Fruit fly (Drosophila melanogaster) whole organism, embryonic: ENCODE measurements around the gene Ugt49B2.

Experiments
- Adf1 ChIP-seq: fragments of 200-800 bp; sonication (Bioruptor generic); IDR thresholded peaks from 2 replicates; pipeline ENCODE4 v1.3.6; 2022; ENCODE audit warnings: missing biosample characterization, missing genetic modification characterization
- Asciz ChIP-seq: fragments of 200-800 bp; sonication (Bioruptor generic); optimal IDR thresholded peaks from 2 replicates; lab custom pipeline; 2017; ENCODE audit warnings: missing biosample characterization, mild to moderate bottlenecking, missing genetic modification characterization, missing genetic modification reagents
- Atf3 ChIP-seq: fragments of 200-800 bp; sonication (Bioruptor generic); optimal IDR thresholded peaks from 3 replicates; lab custom pipeline; 2016; ENCODE audit warnings: missing biosample characterization, missing genetic modification characterization
- CG10366 ChIP-seq: fragments of 200-800 bp; sonication (Bioruptor generic); IDR thresholded peaks from 2 replicates; pipeline ENCODE4 v1.3.6; 2022; ENCODE audit warnings: missing biosample characterization, missing genetic modification characterization
- CG11695 ChIP-seq: fragments of 200-800 bp; sonication (Bioruptor generic); IDR thresholded peaks from 3 replicates; pipeline ENCODE4 v1.3.6; 2022; ENCODE audit warnings: missing biosample characterization, missing genetic modification characterization
- CG11723 ChIP-seq: fragments of 200-800 bp; sonication (Bioruptor generic); optimal IDR thresholded peaks from 2 replicates; lab custom pipeline; 2017; ENCODE audit warnings: missing biosample characterization, mild to moderate bottlenecking, missing genetic modification characterization
- CG13287 ChIP-seq: fragments of 200-800 bp; sonication (Bioruptor generic); IDR thresholded peaks from 2 replicates; pipeline ENCODE4 v1.3.6; 2022; ENCODE audit warnings: missing biosample characterization, missing genetic modification characterization; ENCODE audit not compliant: partially characterized antibody
- CG14441 ChIP-seq: fragments of 200-800 bp; sonication (Bioruptor generic); IDR thresholded peaks from 2 replicates; pipeline ENCODE4 v1.3.6; 2022; ENCODE audit warnings: missing biosample characterization, missing genetic modification characterization
- CG17361 ChIP-seq: fragments of 200-800 bp; sonication (Bioruptor generic); IDR thresholded peaks from 3 replicates; pipeline ENCODE4 v1.3.6; 2022; ENCODE audit warnings: missing biosample characterization, missing genetic modification characterization
- CG17802 ChIP-seq: fragments of 200-800 bp; sonication (Bioruptor generic); optimal IDR thresholded peaks from 2 replicates; lab custom pipeline; 2018; ENCODE audit warnings: missing biosample characterization, mild to moderate bottlenecking, missing genetic modification characterization, moderate library complexity
- CG18619 ChIP-seq: fragments of 200-800 bp; sonication (Bioruptor generic); optimal IDR thresholded peaks from 3 replicates; lab custom pipeline; 2017; ENCODE audit warnings: missing biosample characterization, mild to moderate bottlenecking, missing genetic modification characterization
- CG2875 ChIP-seq: fragments of 200-800 bp; sonication (Bioruptor generic); optimal IDR thresholded peaks from 2 replicates; lab custom pipeline; 2017; ENCODE audit warnings: missing biosample characterization, mild to moderate bottlenecking, missing genetic modification characterization, missing genetic modification reagents
- CG32532 ChIP-seq: fragments of 200-800 bp; sonication (Bioruptor generic); IDR thresholded peaks from 2 replicates; pipeline ENCODE4 v1.3.6; 2022; ENCODE audit warnings: missing biosample characterization, missing genetic modification characterization
- CG32772 ChIP-seq: fragments of 200-800 bp; sonication (Bioruptor generic); IDR thresholded peaks from 2 replicates; pipeline ENCODE4 v1.3.6; 2022; ENCODE audit warnings: missing biosample characterization, missing genetic modification characterization
- CG34224 ChIP-seq: fragments of 200-800 bp; sonication (Bioruptor generic); IDR thresholded peaks from 3 replicates; pipeline ENCODE4 v1.3.6; 2022; ENCODE audit warnings: missing biosample characterization, missing genetic modification characterization; ENCODE audit not compliant: partially characterized antibody
- CG7745 ChIP-seq: fragments of 200-800 bp; sonication (Bioruptor generic); optimal IDR thresholded peaks from 2 replicates; lab custom pipeline; 2018; ENCODE audit warnings: missing biosample characterization, mild to moderate bottlenecking, missing genetic modification characterization, moderate library complexity
- CG7928 ChIP-seq: fragments of 200-800 bp; sonication (Bioruptor generic); optimal IDR thresholded peaks from 2 replicates; lab custom pipeline; 2017; ENCODE audit warnings: missing biosample characterization, mild to moderate bottlenecking, missing genetic modification characterization
- CG8478 ChIP-seq: fragments of >200 bp; optimal IDR thresholded peaks from 2 replicates; lab custom pipeline; 2018
- D ChIP-seq, 2 experiments: fragments of 200-800 bp in 1 of 2; fragments of >200 bp in 1 of 2; sonication (Bioruptor generic) in 1 of 2; optimal IDR thresholded peaks; 2 replicates in 1 of 2; 3 replicates in 1 of 2; lab custom pipeline; 2017; ENCODE audit warnings: mild to moderate bottlenecking in 1 of 2, missing biosample characterization in 1 of 2, missing genetic modification characterization in 1 of 2, missing genetic modification reagents in 1 of 2
- Drgx ChIP-seq: fragments of 200-800 bp; sonication (Bioruptor generic); IDR thresholded peaks from 2 replicates; pipeline ENCODE4 v1.3.6; 2022; ENCODE audit warnings: missing biosample characterization, missing genetic modification characterization
- Gsc ChIP-seq: fragments of 200-800 bp; sonication (Bioruptor generic); IDR thresholded peaks from 2 replicates; pipeline ENCODE4 v1.3.6; 2022; ENCODE audit warnings: missing biosample characterization, missing genetic modification characterization
- HLH3B ChIP-seq: fragments of 200-800 bp; sonication (Bioruptor generic); IDR thresholded peaks from 2 replicates; pipeline ENCODE4 v1.3.6; 2022; ENCODE audit warnings: missing biosample characterization, missing genetic modification characterization
- Jarid2 ChIP-seq: fragments of 200-800 bp; sonication (Bioruptor generic); optimal IDR thresholded peaks from 3 replicates; lab custom pipeline; 2017; ENCODE audit warnings: mild to moderate bottlenecking, missing biosample characterization, missing genetic modification reagents, missing genetic modification characterization
- Meics ChIP-seq: fragments of 200-800 bp; sonication (Bioruptor generic); optimal IDR thresholded peaks from 2 replicates; lab custom pipeline; 2017; ENCODE audit warnings: missing biosample characterization, mild to moderate bottlenecking, missing genetic modification characterization
- Nf-YB ChIP-seq: fragments of 200-800 bp; sonication (Bioruptor generic); optimal IDR thresholded peaks from 3 replicates; lab custom pipeline; 2019; ENCODE audit warnings: missing biosample characterization, mild to moderate bottlenecking, missing genetic modification characterization, moderate library complexity
- Sox102F ChIP-seq: fragments of 200-800 bp; sonication (Bioruptor generic); optimal IDR thresholded peaks from 2 replicates; lab custom pipeline; 2018; ENCODE audit warnings: missing biosample characterization, mild to moderate bottlenecking, missing genetic modification characterization, moderate library complexity
- abd-A ChIP-seq: fragments of 200-800 bp; sonication (Bioruptor generic); optimal IDR thresholded peaks from 3 replicates; lab custom pipeline; 2019; ENCODE audit warnings: missing biosample characterization, mild to moderate bottlenecking, missing genetic modification characterization, moderate library complexity
- ase ChIP-seq: fragments of 200-800 bp; sonication (Bioruptor generic); IDR thresholded peaks from 3 replicates; pipeline ENCODE4 v1.3.6; 2022; ENCODE audit warnings: missing biosample characterization, missing genetic modification characterization
- bbx ChIP-seq: fragments of 200-800 bp; sonication (Bioruptor generic); IDR thresholded peaks from 2 replicates; pipeline ENCODE4 v1.3.6; 2022; ENCODE audit warnings: missing biosample characterization, missing genetic modification characterization; ENCODE audit not compliant: partially characterized antibody
- chinmo ChIP-seq: fragments of 200-800 bp; sonication (Bioruptor generic); IDR thresholded peaks from 4 replicates; pipeline ENCODE4 v1.3.6; 2022; ENCODE audit warnings: missing biosample characterization, missing genetic modification characterization; ENCODE audit not compliant: partially characterized antibody
- crol ChIP-seq: fragments of 200-800 bp; sonication (Bioruptor generic); IDR thresholded peaks from 2 replicates; pipeline ENCODE4 v1.3.6; 2022; ENCODE audit warnings: missing biosample characterization, missing genetic modification characterization
- dan ChIP-seq: fragments of 200-800 bp; sonication (Bioruptor generic); IDR thresholded peaks from 2 replicates; pipeline ENCODE4 v1.3.6; 2022; ENCODE audit warnings: missing biosample characterization, missing genetic modification characterization
- ewg ChIP-seq: fragments of 200-800 bp; sonication (Bioruptor generic); optimal IDR thresholded peaks from 3 replicates; lab custom pipeline; 2017; ENCODE audit warnings: mild to moderate bottlenecking, missing biosample characterization, missing genetic modification reagents, missing genetic modification characterization
- eyg ChIP-seq: fragments of 200-800 bp; sonication (Bioruptor generic); optimal IDR thresholded peaks from 3 replicates; lab custom pipeline; 2016; ENCODE audit warnings: missing biosample characterization, missing genetic modification characterization
- gem ChIP-seq: fragments of 200-800 bp; sonication (Bioruptor generic); optimal IDR thresholded peaks from 2 replicates; lab custom pipeline; 2019; ENCODE audit warnings: missing biosample characterization, mild to moderate bottlenecking, missing genetic modification characterization, moderate library complexity
- gsb-n ChIP-seq: fragments of 200-800 bp; sonication (Bioruptor generic); optimal IDR thresholded peaks from 3 replicates; lab custom pipeline; 2018; ENCODE audit warnings: missing biosample characterization, mild to moderate bottlenecking, missing genetic modification characterization
- hth ChIP-seq: fragments of >200 bp; optimal IDR thresholded peaks from 2 replicates; lab custom pipeline; 2017; ENCODE audit warnings: inconsistent platforms
- kni ChIP-seq: fragments of 200-800 bp; sonication (Bioruptor generic); optimal IDR thresholded peaks from 3 replicates; lab custom pipeline; 2017; ENCODE audit warnings: mild to moderate bottlenecking, missing biosample characterization, missing genetic modification reagents, missing genetic modification characterization
- onecut ChIP-seq: fragments of 200-800 bp; sonication (Bioruptor generic); IDR thresholded peaks from 2 replicates; pipeline ENCODE4 v1.3.6; 2022; ENCODE audit warnings: missing biosample characterization, missing genetic modification characterization
- otp ChIP-seq: fragments of 200-800 bp; sonication (Bioruptor generic); IDR thresholded peaks from 3 replicates; pipeline ENCODE4, ENCODE4 v1.3.6; 2022; ENCODE audit warnings: missing biosample characterization, missing genetic modification characterization
- pros ChIP-seq: fragments of 200-800 bp; sonication (Bioruptor generic); optimal IDR thresholded peaks from 3 replicates; lab custom pipeline; 2019; ENCODE audit warnings: missing biosample characterization, mild to moderate bottlenecking, missing genetic modification characterization, moderate library complexity
- salm ChIP-seq: fragments of 200-800 bp; sonication (Bioruptor generic); optimal IDR thresholded peaks from 2 replicates; lab custom pipeline; 2018; ENCODE audit warnings: missing biosample characterization, mild to moderate bottlenecking, missing genetic modification characterization
- sima ChIP-seq: fragments of 200-800 bp; sonication (Bioruptor generic); optimal IDR thresholded peaks from 2 replicates; lab custom pipeline; 2016; ENCODE audit warnings: missing biosample characterization, missing genetic modification characterization
- slbo ChIP-seq: fragments of 200-800 bp; sonication (Bioruptor generic); IDR thresholded peaks from 2 replicates; pipeline ENCODE4 v1.3.6; 2022; ENCODE audit warnings: missing biosample characterization, missing genetic modification characterization
- sna ChIP-seq: fragments of 200-800 bp; sonication (Bioruptor generic); IDR thresholded peaks from 2 replicates; pipeline ENCODE4 v1.3.6; 2022; ENCODE audit warnings: missing biosample characterization, missing genetic modification characterization; ENCODE audit not compliant: partially characterized antibody
- trh ChIP-seq: fragments of 200-800 bp; sonication (Bioruptor generic); optimal IDR thresholded peaks from 2 replicates; lab custom pipeline; 2016; ENCODE audit warnings: missing biosample characterization, missing genetic modification characterization
- unc-4 ChIP-seq: fragments of 200-800 bp; sonication (Bioruptor generic); IDR thresholded peaks from 2 replicates; pipeline ENCODE4 v1.3.6; 2022; ENCODE audit warnings: missing biosample characterization, missing genetic modification characterization; ENCODE audit not compliant: partially characterized antibody
- wek ChIP-seq: fragments of 200-800 bp; sonication (Bioruptor generic); optimal IDR thresholded peaks from 3 replicates; lab custom pipeline; 2018; ENCODE audit warnings: missing biosample characterization, mild to moderate bottlenecking, missing genetic modification characterization, moderate library complexity
- zen ChIP-seq: fragments of 200-800 bp; sonication (Bioruptor generic); optimal IDR thresholded peaks from 3 replicates; lab custom pipeline; 2018; ENCODE audit warnings: missing biosample characterization, mild to moderate bottlenecking, missing genetic modification characterization, moderate library complexity

Ugt49B2 gene

dm6 chr3R:21433879-21434559 is 34.5 kb upstream of the Ugt49B2 start, which contains the start of gene lbl (continued):
- TF ChIP-seq Drgx (GFP tag; lab: Robert Waterston, UW) (0 out of 2 replicates have a peak, but pooled peaks have one; percentile 9), CG32532 (GFP tag; lab: Robert Waterston, UW) (peak; percentile 30; the same call in 1 of the 2 replicates), CG18619 (GFP tag; lab: Kevin White, UChicago) (no peak), kni (GFP tag; lab: Kevin White, UChicago) (no peak), otp (GFP tag; lab: Robert Waterston, UW) (peak; percentile 62; the same call in 2 of the 3 replicates), salm (no peak), CG14441 (no peak), CG7745 (tag; lab: Kevin White, UChicago) (peak; percentile 44), CG8478 (peak; percentile 92), CG11695 (GFP tag; lab: Robert Waterston, UW) (0 out of 3 replicates have a peak, but pooled peaks have one; percentile 9), CG17802 (tag; lab: Kevin White, UChicago) (no peak), CG13287 (GFP tag; lab: Robert Waterston, UW) (peak; percentile 65), hth (lab: Kevin White, UChicago) (peak; percentile 37), Adf1 (GFP tag; lab: Robert Waterston, UW) (peak; percentile 85), chinmo (GFP tag; lab: Robert Waterston, UW) (peak; percentile 78; the same call in 1 of the 4 replicates), bbx (GFP tag; lab: Robert Waterston, UW) (peak; percentile 46; the same call in 1 of the 2 replicates), unc-4 (GFP tag; lab: Robert Waterston, UW) (0 out of 2 replicates have a peak, but pooled peaks have one; percentile 34), CG34224 (GFP tag; lab: Robert Waterston, UW) (peak; percentile 51), trh (GFP tag; lab: Kevin White, UChicago) (no peak), Jarid2 (peak; percentile 11), zen (tag; lab: Kevin White, UChicago) (peak; percentile 6), sna (peak; percentile 66), ewg (peak; percentile 97), D (optimal IDR thresholded peaks at IDR 0.05; lab: Kevin White, UChicago) (peak; percentile 22), D (GFP tag; optimal IDR thresholded peaks at IDR 0.05; lab: Kevin White, UChicago) (no peak), CG11723 (GFP tag; lab: Kevin White, UChicago) (no peak), slbo (GFP tag; lab: Robert Waterston, UW) (0 out of 2 replicates have a peak, but pooled peaks have one; percentile 11)

- TF ChIP-seq wek (GFP tag; lab: Kevin White, UChicago) (no peak), CG17361 (no peak), sima (GFP tag; lab: Kevin White, UChicago) (no peak), HLH3B (GFP tag; lab: Robert Waterston, UW) (no peak), Sox102F (GFP tag; lab: Kevin White, UChicago) (no peak), Atf3 (GFP tag; lab: Kevin White, UChicago) (no peak), abd-A (tag; lab: Kevin White, UChicago) (peak; percentile 5), Gsc (GFP tag; lab: Robert Waterston, UW) (no peak), ase (GFP tag; lab: Robert Waterston, UW) (no peak), pros (GFP tag; lab: Kevin White, UChicago) (peak; percentile 55), crol (GFP tag; lab: Robert Waterston, UW) (peak; percentile 30; the same call in 1 of the 2 replicates), CG7928 (GFP tag; lab: Kevin White, UChicago) (no peak), CG2875 (GFP tag; lab: Kevin White, UChicago) (no peak), gem (tag; lab: Kevin White, UChicago) (no peak), Nf-YB (GFP tag; lab: Kevin White, UChicago) (peak; percentile 12), onecut (GFP tag; lab: Robert Waterston, UW) (no peak), eyg (no peak), CG10366 (GFP tag; lab: Robert Waterston, UW) (no peak), CG32772 (GFP tag; lab: Robert Waterston, UW) (no peak), dan (GFP tag; lab: Robert Waterston, UW) (no peak), Asciz (GFP tag; lab: Kevin White, UChicago) (no peak), gsb-n (tag; lab: Kevin White, UChicago) (peak; percentile 86), Meics (no peak)
Observed at dm6 chr3R:21426795-21427194, 27.3 kb upstream of the Ugt49B2 start.
